ENCODE assay signal across 4 worm cellular contexts in genomic region chrX:8019665-8020064, ce11.
TF ChIP-seq lines count a peak whose summit lies in the region.

No protein-coding gene starts in this region.

TF ChIP-seq in whole organism, L2 larva, 48 proteins besides CTCF, POLR2A, EP300 and RAD21 (continues in another document):
- TF ChIP-seq egl-27 (tag; optimal IDR thresholded peaks at IDR 0.05; lab: Kevin White, UChicago) (peak; percentile 72), unc-39 (tag; optimal IDR thresholded peaks at IDR 0.05; lab: Kevin White, UChicago) (no peak), ztf-1 (GFP tag; conservative IDR thresholded peaks at IDR 0.05; lab: Robert Waterston, UW) (no peak), lin-13 (GFP tag; optimal IDR thresholded peaks at IDR 0.05; lab: Kevin White, UChicago) (peak; percentile 43), ztf-11 (tag; optimal IDR thresholded peaks at IDR 0.05; lab: Kevin White, UChicago) (no peak), gmeb-1 (tag; optimal IDR thresholded peaks at IDR 0.05; lab: Kevin White, UChicago) (peak; percentile 47), crh-2 (tag; optimal IDR thresholded peaks at IDR 0.05; lab: Kevin White, UChicago) (peak; percentile 96), aly-2 (tag; optimal IDR thresholded peaks at IDR 0.05; lab: Kevin White, UChicago) (no peak), lin-39 (tag; optimal IDR thresholded peaks at IDR 0.05; lab: Kevin White, UChicago) (no peak), nhr-21 (tag; optimal IDR thresholded peaks at IDR 0.05; lab: Kevin White, UChicago) (peak; percentile 85), Y55F3AM.14 (GFP tag; optimal IDR thresholded peaks at IDR 0.05; lab: Kevin White, UChicago) (peak; percentile 92), ztf-4 (tag; optimal IDR thresholded peaks at IDR 0.05; lab: Kevin White, UChicago) (peak; percentile 49), nhr-12 (tag; optimal IDR thresholded peaks at IDR 0.05; lab: Kevin White, UChicago) (no peak), sma-3 (GFP tag; optimal IDR thresholded peaks at IDR 0.05; lab: Kevin White, UChicago) (peak; percentile 70), F13H6.1 (tag; optimal IDR thresholded peaks at IDR 0.05; lab: Kevin White, UChicago) (peak; percentile 95), snpc-4 (tag; optimal IDR thresholded peaks at IDR 0.05; lab: Kevin White, UChicago) (peak; percentile 56), nhr-11 (tag; optimal IDR thresholded peaks at IDR 0.05; lab: Kevin White, UChicago) (no peak), lin-11 (tag; optimal IDR thresholded peaks at IDR 0.05; lab: Kevin White, UChicago) (peak; percentile 68), nhr-129 (tag; optimal IDR thresholded peaks at IDR 0.05; lab: Kevin White, UChicago) (peak; percentile 93), unc-62 (GFP tag; optimal IDR thresholded peaks at IDR 0.05; lab: Kevin White, UChicago) (no peak), skn-1 (tag; optimal IDR thresholded peaks at IDR 0.05; lab: Kevin White, UChicago) (no peak), zag-1 (tag; optimal IDR thresholded peaks at IDR 0.05; lab: Kevin White, UChicago) (peak; percentile 62), alr-1 (tag; optimal IDR thresholded peaks at IDR 0.05; lab: Kevin White, UChicago) (no peak), nhr-23 (tag; optimal IDR thresholded peaks at IDR 0.05; lab: Kevin White, UChicago) (no peak)

TF ChIP-seq in whole organism, L4 larva, 104 proteins besides CTCF, POLR2A, EP300 and RAD21 (continues in another document):
- TF ChIP-seq Y5F2A.4 (GFP tag; optimal IDR thresholded peaks at IDR 0.05; lab: Kevin White, UChicago) (no peak), ZK546.5 (tag; optimal IDR thresholded peaks at IDR 0.05; lab: Kevin White, UChicago) (no peak), unc-39 (tag; optimal IDR thresholded peaks at IDR 0.05; lab: Kevin White, UChicago) (no peak), F26F4.8 (GFP tag; conservative IDR thresholded peaks at IDR 0.05; lab: Robert Waterston, UW) (no peak), nhr-28 (tag; optimal IDR thresholded peaks at IDR 0.05; lab: Kevin White, UChicago) (peak; percentile 79), nhr-76 (tag; optimal IDR thresholded peaks at IDR 0.05; lab: Kevin White, UChicago) (no peak), ceh-28 (tag; optimal IDR thresholded peaks at IDR 0.05; lab: Kevin White, UChicago) (peak; percentile 63), lin-39 (tag; optimal IDR thresholded peaks at IDR 0.05; lab: Kevin White, UChicago) (no peak), mxl-2 (GFP tag; conservative IDR thresholded peaks at IDR 0.05; lab: Robert Waterston, UW) (peak; percentile 50; the same call in 1 of the 2 replicates), F37D6.2 (tag; optimal IDR thresholded peaks at IDR 0.05; lab: Kevin White, UChicago) (peak; percentile 57), lin-1 (GFP tag; IDR thresholded peaks at IDR 0.05; lab: Robert Waterston, UW) (peak; percentile 80; the same call in 1 of the 2 replicates), rbr-2 (tag; optimal IDR thresholded peaks at IDR 0.05; lab: Kevin White, UChicago) (peak; percentile 88), gei-8 (GFP tag; optimal IDR thresholded peaks at IDR 0.05; lab: Kevin White, UChicago) (peak; percentile 81), lin-29 (GFP tag; IDR thresholded peaks at IDR 0.05; lab: Robert Waterston, UW) (peak; percentile 65; the same call in 1 of the 2 replicates), jun-1 (tag; optimal IDR thresholded peaks at IDR 0.05; lab: Kevin White, UChicago) (no peak), nhr-6 (tag; optimal IDR thresholded peaks at IDR 0.05; lab: Kevin White, UChicago) (peak; percentile 87), pqm-1 (tag; optimal IDR thresholded peaks at IDR 0.05; lab: Kevin White, UChicago) (peak; percentile 24), nhr-77 (tag; optimal IDR thresholded peaks at IDR 0.05; lab: Kevin White, UChicago) (peak; percentile 75), mep-1 (tag; optimal IDR thresholded peaks at IDR 0.05; lab: Kevin White, UChicago) (peak; percentile 93), ceh-20 (GFP tag; IDR thresholded peaks at IDR 0.05; lab: Robert Waterston, UW) (peak; percentile 88), dmd-6 (GFP tag; IDR thresholded peaks at IDR 0.05; lab: Robert Waterston, UW) (peak; percentile 89), dmd-9 (GFP tag; IDR thresholded peaks at IDR 0.05; lab: Robert Waterston, UW) (no peak), aha-1 (tag; lab: Kevin White, UChicago) (peak; percentile 97), nhr-42 (GFP tag; IDR thresholded peaks at IDR 0.05; lab: Robert Waterston, UW) (peak; percentile 77; the same call in 1 of the 2 replicates)

TF ChIP-seq in whole organism, late embryonic, 69 proteins besides CTCF, POLR2A, EP300 and RAD21 (continues in another document):
- peak; percentile 25 for TF ChIP-seq ceh-14 (tag; optimal IDR thresholded peaks at IDR 0.05; lab: Kevin White, UChicago)
- peak; percentile 66 for TF ChIP-seq tbx-2 (tag; optimal IDR thresholded peaks at IDR 0.05; lab: Kevin White, UChicago)
- no peak for TF ChIP-seq elt-4 (tag; optimal IDR thresholded peaks at IDR 0.05; lab: Kevin White, UChicago)
- TF ChIP-seq ref-2 (tag; optimal IDR thresholded peaks at IDR 0.05; lab: Kevin White, UChicago) = no peak
- no peak for TF ChIP-seq pqm-1 (tag; optimal IDR thresholded peaks at IDR 0.05; lab: Kevin White, UChicago)
- TF ChIP-seq K09A11.1 (tag; optimal IDR thresholded peaks at IDR 0.05; lab: Kevin White, UChicago; ENCODE audit: insufficient read depth) = no peak
- TF ChIP-seq nhr-232 (tag; optimal IDR thresholded peaks at IDR 0.05; lab: Kevin White, UChicago) = no peak
- peak; percentile 90 for TF ChIP-seq hlh-30 (tag; optimal IDR thresholded peaks at IDR 0.05; lab: Kevin White, UChicago; ENCODE audit: insufficient read depth)
- TF ChIP-seq mec-3 (tag; optimal IDR thresholded peaks at IDR 0.05; lab: Kevin White, UChicago; ENCODE audit: borderline replicate concordance) = no peak
- TF ChIP-seq Y22D7AL.16 (tag; optimal IDR thresholded peaks at IDR 0.05; lab: Kevin White, UChicago) = no peak
- no peak for TF ChIP-seq ahr-1 (tag; optimal IDR thresholded peaks at IDR 0.05; lab: Kevin White, UChicago)
- TF ChIP-seq ama-1 (optimal IDR thresholded peaks at IDR 0.05; lab: Kevin White, UChicago) = no peak
- TF ChIP-seq ceh-34 (tag; optimal IDR thresholded peaks at IDR 0.05; lab: Kevin White, UChicago) = peak; percentile 24
- TF ChIP-seq madf-2 (tag; optimal IDR thresholded peaks at IDR 0.05; lab: Kevin White, UChicago) = no peak
- no peak for TF ChIP-seq sox-2 (GFP tag; IDR thresholded peaks at IDR 0.05; lab: Robert Waterston, UW)
- TF ChIP-seq lim-6 (tag; optimal IDR thresholded peaks at IDR 0.05; lab: Kevin White, UChicago) = no peak
- no peak for TF ChIP-seq pha-2 (tag; optimal IDR thresholded peaks at IDR 0.05; lab: Kevin White, UChicago)
- TF ChIP-seq hlh-13 (GFP tag; optimal IDR thresholded peaks at IDR 0.05; lab: Kevin White, UChicago) = no peak
- no peak for TF ChIP-seq che-1 (tag; optimal IDR thresholded peaks at IDR 0.05; lab: Kevin White, UChicago)
- TF ChIP-seq pros-1 (tag; optimal IDR thresholded peaks at IDR 0.05; lab: Kevin White, UChicago) = peak; percentile 68
- no peak for TF ChIP-seq ceh-9 (tag; optimal IDR thresholded peaks at IDR 0.05; lab: Kevin White, UChicago)
- TF ChIP-seq ceh-30 (tag; optimal IDR thresholded peaks at IDR 0.05; lab: Kevin White, UChicago) = no peak
- peak; percentile 37 for TF ChIP-seq sdc-2 (tag; optimal IDR thresholded peaks at IDR 0.05; lab: Kevin White, UChicago)
- no peak for TF ChIP-seq ceh-24 (tag; optimal IDR thresholded peaks at IDR 0.05; lab: Kevin White, UChicago)
- no peak for TF ChIP-seq pag-3 (tag; optimal IDR thresholded peaks at IDR 0.05; lab: Kevin White, UChicago; ENCODE audit: borderline replicate concordance)
- TF ChIP-seq fax-1 (tag; optimal IDR thresholded peaks at IDR 0.05; lab: Kevin White, UChicago) = no peak

TF ChIP-seq in whole organism, mixed stage, embryonic, 35 proteins besides CTCF, POLR2A, EP300 and RAD21:
- TF ChIP-seq drap-1 (GFP tag; optimal IDR thresholded peaks at IDR 0.05; lab: Kevin White, UChicago) (peak; percentile 26), flh-1 (GFP tag; optimal IDR thresholded peaks at IDR 0.05; lab: Kevin White, UChicago) (no peak), nhr-237 (tag; optimal IDR thresholded peaks at IDR 0.05; lab: Kevin White, UChicago) (no peak), pha-4 (tag; optimal IDR thresholded peaks at IDR 0.05; lab: Kevin White, UChicago) (peak; percentile 81), sem-2 (GFP tag; optimal IDR thresholded peaks at IDR 0.05; lab: Kevin White, UChicago) (no peak), unc-62 (GFP tag; optimal IDR thresholded peaks at IDR 0.05; lab: Kevin White, UChicago) (peak; percentile 6), ham-2 (GFP tag; optimal IDR thresholded peaks at IDR 0.05; lab: Kevin White, UChicago) (peak; percentile 51), mls-2 (tag; optimal IDR thresholded peaks at IDR 0.05; lab: Kevin White, UChicago) (peak; percentile 68), unc-120 (tag; optimal IDR thresholded peaks at IDR 0.05; lab: Kevin White, UChicago; ENCODE audit: poor library complexity, severe bottlenecking) (peak; percentile 11), mep-1 (tag; optimal IDR thresholded peaks at IDR 0.05; lab: Kevin White, UChicago) (peak; percentile 39), ceh-39 (tag; optimal IDR thresholded peaks at IDR 0.05; lab: Kevin White, UChicago) (no peak), sptf-1 (tag; optimal IDR thresholded peaks at IDR 0.05; lab: Kevin White, UChicago) (peak; percentile 69), nhr-12 (tag; optimal IDR thresholded peaks at IDR 0.05; lab: Kevin White, UChicago) (no peak), mab-5 (tag; optimal IDR thresholded peaks at IDR 0.05; lab: Kevin White, UChicago) (no peak), unc-39 (tag; optimal IDR thresholded peaks at IDR 0.05; lab: Kevin White, UChicago) (no peak), M03D4.4 (tag; optimal IDR thresholded peaks at IDR 0.05; lab: Kevin White, UChicago) (peak; percentile 18), elt-1 (tag; optimal IDR thresholded peaks at IDR 0.05; lab: Kevin White, UChicago; ENCODE audit: borderline replicate concordance, insufficient read depth) (no peak)
